Worm (Caenorhabditis elegans) whole organism, young adult: ENCODE data around the gene cdgs-1.

Experiments
- B0019.2 ChIP-seq: fragments of 200-800 bp; sonication (Bioruptor generic); conservative IDR thresholded peaks from 2 replicates; pipeline ENCODE4 v1.3.6; 2022; ENCODE audit warnings: missing genetic modification reagents, missing genetic modification characterization, missing compliant biosample characterization
- ama-1 ChIP-seq, 3 experiments: fragments of 150-350 bp in 1 of 3; sonication (generic microtip) in 2 of 3; optimal IDR thresholded peaks; 2 replicates each; lab custom pipeline; 2014 to 2018; ENCODE audit warnings: missing biosample characterization in 2 of 3, missing genetic modification characterization in 2 of 3, missing genetic modification reagents in 2 of 3
- aptf-3 ChIP-seq: fragments of 200-800 bp; sonication (Bioruptor generic); IDR thresholded peaks from 2 replicates; pipeline ENCODE4 v1.3.6; 2022; ENCODE audit warnings: missing genetic modification characterization, missing compliant biosample characterization
- attf-5 ChIP-seq: fragments of 200-800 bp; sonication (Bioruptor generic); optimal IDR thresholded peaks from 2 replicates; lab custom pipeline; 2018; ENCODE audit warnings: mild to moderate bottlenecking, missing genetic modification characterization, missing compliant biosample characterization
- efl-1 ChIP-seq: fragments of 150-350 bp; optimal IDR thresholded peaks from 2 replicates; lab custom pipeline; 2014; ENCODE audit warnings: missing biosample characterization, missing genetic modification reagents, missing genetic modification characterization
- let-526 ChIP-seq: fragments of 200-800 bp; sonication (Bioruptor generic); IDR thresholded peaks from 2 replicates; pipeline ENCODE4 v1.3.6; 2022; ENCODE audit warnings: missing genetic modification reagents, missing genetic modification characterization, missing compliant biosample characterization
- nfya-1 ChIP-seq: sonication (generic microtip); optimal IDR thresholded peaks from 2 replicates; lab custom pipeline; 2017; ENCODE audit warnings: antibody characterized with exemption, missing compliant biosample characterization, missing genetic modification characterization, borderline replicate concordance; ENCODE audit not compliant: insufficient read depth
- rec-8 ChIP-seq, 2 experiments: sonication (generic microtip); optimal IDR thresholded peaks; 2 replicates each; lab custom pipeline; 2016; ENCODE audit warnings: mild to moderate bottlenecking in 2 of 2, missing genetic modification characterization in 2 of 2, missing genetic modification reagents in 2 of 2, missing genotype in 2 of 2, missing biosample characterization in 1 of 2, missing compliant biosample characterization in 1 of 2, moderate library complexity in 1 of 2
- sea-2 ChIP-seq: fragments of 200-800 bp; sonication (Bioruptor generic); IDR thresholded peaks from 2 replicates; pipeline ENCODE4 v1.3.6; 2022; ENCODE audit warnings: missing genetic modification characterization, missing compliant biosample characterization
- snpc-4 ChIP-seq, 5 experiments: fragments of 150-350 bp in 1 of 5; sonication (generic microtip) in 4 of 5; optimal IDR thresholded peaks; 2 replicates each; lab custom pipeline; 2014 to 2018; ENCODE audit warnings: missing genetic modification characterization in 5 of 5, missing biosample characterization in 3 of 5, antibody characterized with exemption in 2 of 5, mild to moderate bottlenecking in 2 of 5, missing compliant biosample characterization in 2 of 5, missing genotype in 2 of 5, moderate library complexity in 2 of 5, missing genetic modification reagents in 1 of 5
- unc-62 ChIP-seq: fragments of 150-350 bp; optimal IDR thresholded peaks from 2 replicates; lab custom pipeline; 2014; ENCODE audit warnings: missing biosample characterization, missing genetic modification reagents, missing genetic modification characterization

- TF ChIP-seq let-526 (GFP tag; lab: Robert Waterston, UW): no peak
- no peak for TF ChIP-seq aptf-3 (GFP tag; lab: Robert Waterston, UW)
- TF ChIP-seq snpc-4 (GFP tag; optimal IDR thresholded peaks at IDR 0.05; lab: Kevin White, UChicago): no peak
- TF ChIP-seq snpc-4 (tag; optimal IDR thresholded peaks at IDR 0.05; lab: Kevin White, UChicago): no peak
- TF ChIP-seq attf-5 (GFP tag; lab: Kevin White, UChicago): no peak
- no peak for TF ChIP-seq efl-1 (GFP tag; lab: Kevin White, UChicago)
- TF ChIP-seq sea-2 (GFP tag; lab: Robert Waterston, UW): no peak
- TF ChIP-seq ama-1 (optimal IDR thresholded peaks at IDR 0.05; lab: Kevin White, UChicago): no peak
- no peak for TF ChIP-seq ama-1 (GFP tag; optimal IDR thresholded peaks at IDR 0.05; lab: Kevin White, UChicago)
- TF ChIP-seq nfya-1: no peak
- no peak for TF ChIP-seq B0019.2 (GFP tag; lab: Robert Waterston, UW)
- no peak for TF ChIP-seq rec-8 (tag; optimal IDR thresholded peaks at IDR 0.05; lab: Kevin White, UChicago)
- TF ChIP-seq unc-62 (GFP tag; lab: Kevin White, UChicago): no peak
Observed at ce11 chrIV:7778865-7779264, 36.7 kb downstream of the cdgs-1 start, which contains the start of gene rpap-3.
